Fruit fly (Drosophila melanogaster): Measurements from ENCODE around the gene CG17906.

DNA sequence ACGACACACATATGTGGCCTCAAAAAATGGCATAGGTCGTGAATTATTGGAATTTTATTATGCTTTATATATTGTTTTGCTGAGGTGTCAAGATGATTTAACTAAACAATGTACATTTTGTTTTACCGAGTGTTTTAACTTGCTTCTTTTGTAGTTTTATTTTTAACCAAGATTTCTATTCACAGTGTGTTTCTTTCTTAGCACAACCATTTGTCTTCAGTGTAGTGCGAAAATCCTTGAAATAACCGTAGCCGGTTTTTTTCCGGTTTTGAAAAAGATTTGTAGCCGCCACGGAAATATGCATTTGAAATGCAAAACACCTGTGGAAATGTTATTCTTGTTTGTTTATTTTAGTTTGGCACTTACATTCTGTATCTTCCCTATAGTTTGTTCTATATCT is 37.0 kb upstream of the CG17906 start:
- TF ChIP-seq Sin3A (optimal IDR thresholded peaks at IDR 0.05) (no peak), insv (optimal IDR thresholded peaks at IDR 0.05) (no peak), psq (optimal IDR thresholded peaks at IDR 0.05) (no peak), h (optimal IDR thresholded peaks at IDR 0.05) (no peak), Myc (optimal IDR thresholded peaks at IDR 0.05) (no peak)

All from Kc167 (cell line).